Worm (Caenorhabditis elegans): ENCODE measurements around the gene blos-4.

DNA sequence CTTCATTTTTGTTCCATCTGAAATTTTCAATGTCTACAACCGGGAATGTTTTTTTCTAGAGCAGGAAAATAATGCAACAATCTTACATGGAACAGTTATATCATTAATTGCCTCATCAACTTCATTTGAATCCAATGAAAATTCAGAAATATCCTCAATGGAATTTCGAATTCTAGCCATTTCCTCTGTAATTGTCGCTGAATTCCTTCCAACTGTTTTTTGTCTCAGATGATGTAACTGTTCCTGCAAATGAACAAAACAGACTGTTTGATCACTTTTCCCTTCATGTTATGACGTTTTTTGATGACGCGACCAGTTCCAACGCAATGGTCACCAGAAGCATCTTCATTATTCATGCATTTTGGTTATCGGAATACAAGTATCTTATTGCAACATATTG is 23.6 kb upstream of the blos-4 start:
- TF ChIP-seq ceh-44 (GFP tag; IDR thresholded peaks at IDR 0.05) (no peak), ztf-11 (tag; optimal IDR thresholded peaks at IDR 0.05) (no peak), nhr-77 (tag; optimal IDR thresholded peaks at IDR 0.05) (no peak), unc-130 (GFP tag; optimal IDR thresholded peaks at IDR 0.05) (no peak), ama-1 (optimal IDR thresholded peaks at IDR 0.05) (no peak), jun-1 (tag; optimal IDR thresholded peaks at IDR 0.05) (no peak), nhr-76 (tag; optimal IDR thresholded peaks at IDR 0.05) (no peak)
